Fruit fly (Drosophila melanogaster) whole organism, prepupa: ENCODE data around the gene tfc.

Experiments used
- CG10669 ChIP-seq: fragments of 200-800 bp; sonication (Bioruptor generic); optimal IDR thresholded peaks from 3 replicates; lab custom pipeline; 2018; ENCODE audit warnings: missing biosample characterization, mild to moderate bottlenecking, missing genetic modification characterization, moderate library complexity
- CG11902 ChIP-seq: fragments of 200-800 bp; sonication (Bioruptor generic); optimal IDR thresholded peaks from 3 replicates; lab custom pipeline; 2016; ENCODE audit warnings: missing biosample characterization, missing genetic modification characterization
- CG16779 ChIP-seq: fragments of 200-800 bp; sonication (Bioruptor generic); optimal IDR thresholded peaks from 3 replicates; lab custom pipeline; 2017; ENCODE audit warnings: missing biosample characterization, mild to moderate bottlenecking, missing genetic modification characterization
- CG3919 ChIP-seq: fragments of 200-800 bp; sonication (Bioruptor generic); optimal IDR thresholded peaks from 3 replicates; lab custom pipeline; 2016; ENCODE audit warnings: missing biosample characterization, missing genetic modification characterization
- CG6276 ChIP-seq: fragments of 200-800 bp; sonication (Bioruptor generic); optimal IDR thresholded peaks from 2 replicates; lab custom pipeline; 2017; ENCODE audit warnings: missing biosample characterization, mild to moderate bottlenecking, missing genetic modification characterization
- CG8319 ChIP-seq: fragments of 200-800 bp; sonication (Bioruptor generic); optimal IDR thresholded peaks from 3 replicates; lab custom pipeline; 2016; ENCODE audit warnings: missing biosample characterization, missing genetic modification characterization
- CG9139 ChIP-seq: fragments of 200-800 bp; sonication (Bioruptor generic); optimal IDR thresholded peaks from 3 replicates; lab custom pipeline; 2017; ENCODE audit warnings: missing biosample characterization, mild to moderate bottlenecking, missing genetic modification characterization
- Sox102F ChIP-seq: fragments of 200-800 bp; sonication (Bioruptor generic); optimal IDR thresholded peaks from 2 replicates; lab custom pipeline; 2016; ENCODE audit warnings: missing biosample characterization, mild to moderate bottlenecking, missing genetic modification characterization
- achi ChIP-seq: fragments of 200-800 bp; sonication (Bioruptor generic); optimal IDR thresholded peaks from 3 replicates; lab custom pipeline; 2016; ENCODE audit warnings: missing biosample characterization, missing genetic modification characterization
- dac ChIP-seq: fragments of 200-800 bp; sonication (Bioruptor generic); optimal IDR thresholded peaks from 2 replicates; lab custom pipeline; 2017; ENCODE audit warnings: missing biosample characterization, mild to moderate bottlenecking, missing genetic modification characterization
- topi ChIP-seq: fragments of 200-800 bp; sonication (Bioruptor generic); optimal IDR thresholded peaks from 3 replicates; lab custom pipeline; 2016; ENCODE audit warnings: missing biosample characterization, missing genetic modification characterization

DNA sequence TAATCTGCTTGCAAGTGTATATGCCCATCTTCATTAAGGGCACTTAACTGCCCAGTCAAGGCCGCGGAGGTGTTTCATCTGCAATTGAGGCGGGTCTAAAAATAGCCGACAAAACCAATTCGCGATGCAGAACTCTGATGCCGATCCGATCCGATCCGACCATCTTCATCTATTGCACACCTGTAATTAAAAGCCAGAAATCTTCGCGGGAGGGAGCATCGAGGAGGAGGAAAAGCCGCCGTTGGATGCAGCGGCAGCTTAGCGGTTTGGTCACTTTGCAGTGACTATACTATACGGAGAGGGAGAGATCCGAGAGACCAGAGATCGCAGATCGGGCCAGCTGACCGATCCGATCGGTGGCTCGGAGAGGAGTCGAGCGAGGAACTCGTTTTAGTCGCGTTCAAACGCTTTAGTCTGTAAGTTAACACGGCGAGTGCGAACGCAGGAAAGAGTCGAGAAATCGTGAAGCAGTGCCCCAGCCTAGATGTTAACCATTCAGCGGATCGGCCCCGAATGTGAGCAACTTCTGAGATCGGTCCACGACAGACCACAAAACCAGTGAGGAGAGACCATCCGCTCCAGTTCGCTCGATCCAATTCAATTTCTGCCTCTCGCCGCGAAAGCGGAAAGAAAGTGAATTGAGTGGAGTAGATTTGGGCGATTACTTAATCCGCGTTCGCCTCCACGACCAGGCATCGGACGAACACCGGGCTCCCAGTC, at the start of gene tfc:
- no peak for TF ChIP-seq CG8319 (GFP tag; lab: Kevin White, UChicago)
- TF ChIP-seq CG3919 (GFP tag; lab: Kevin White, UChicago), result peak; percentile 23
- TF ChIP-seq dac (GFP tag; lab: Kevin White, UChicago), result no peak
- TF ChIP-seq CG10669, result no peak
- TF ChIP-seq topi (GFP tag; lab: Kevin White, UChicago), result no peak
- no peak for TF ChIP-seq CG9139 (GFP tag; lab: Kevin White, UChicago)
- no peak for TF ChIP-seq CG11902
- peak; percentile 34 for TF ChIP-seq Sox102F (GFP tag; lab: Kevin White, UChicago)
- TF ChIP-seq CG16779 (tag; lab: Kevin White, UChicago), result no peak
- peak; percentile 13 for TF ChIP-seq achi (GFP tag; lab: Kevin White, UChicago)
- TF ChIP-seq CG6276 (GFP tag; lab: Kevin White, UChicago), result peak; percentile 10
